Fruit fly (Drosophila melanogaster) S2 (cell line): ENCODE results near the gene Mical.

Source experiments
- CG8478 ChIP-seq: fragments of >200 bp; optimal IDR thresholded peaks from 2 replicates; lab custom pipeline; 2018
- CTCF ChIP-seq, 2 experiments: fragments of >200 bp; optimal IDR thresholded peaks; 2 replicates each; lab custom pipeline; 2018

Gene Mical

dm6 chr3R:10054278-10054975 is 11.7 kb upstream of the Mical start:
- TF ChIP-seq CG8478 (lab: Kevin White, UChicago) (no peak), CTCF (optimal IDR thresholded peaks at IDR 0.05; lab: Kevin White, UChicago) (no peak)

dm6 chr3R:10053559-10053958 is 10.9 kb upstream of the Mical start:
- TF ChIP-seq CTCF (optimal IDR thresholded peaks at IDR 0.05; lab: Kevin White, UChicago) (no peak), CG8478 (lab: Kevin White, UChicago) (no peak)

DNA sequence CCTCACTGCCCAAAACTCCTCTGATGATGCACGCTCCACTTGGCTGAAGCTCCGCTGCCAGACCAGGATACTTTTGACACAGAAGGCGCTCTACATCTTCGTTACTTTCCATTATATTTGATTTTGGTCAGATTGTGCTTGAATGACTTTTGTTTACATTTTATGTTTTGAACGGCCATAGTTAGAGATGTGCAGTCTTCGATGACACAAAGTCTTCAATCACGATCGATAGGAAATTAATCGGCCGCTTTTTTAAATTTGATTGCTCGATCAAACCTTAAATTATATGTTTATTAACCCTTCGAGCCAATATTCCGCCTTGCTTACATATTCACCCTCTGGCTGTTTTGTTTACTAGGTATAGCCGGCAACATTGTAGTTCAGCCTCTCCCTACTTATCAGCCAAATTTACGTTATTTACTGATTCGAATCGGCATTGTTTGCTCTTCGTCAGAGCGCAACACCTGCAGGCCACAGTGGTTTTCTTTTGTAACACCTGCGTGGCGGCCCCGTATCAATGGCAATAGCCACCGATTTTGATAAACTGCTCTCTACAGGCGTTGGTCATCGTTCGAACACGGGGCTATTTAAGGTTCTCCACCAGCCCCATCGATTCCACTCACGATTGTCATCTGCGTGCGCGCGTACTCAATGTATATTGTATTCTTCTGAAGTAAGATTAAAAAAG is 10.1 kb upstream of the Mical start, which contains the start of the genes Fancl and Npc2e:
Gene Fancl, minus strand, starts transcription at position 175 of the 688 bp plus-strand sequence.
Gene Npc2e, plus strand, starts transcription at position 638 of the 688 bp plus-strand sequence.
- no peak for TF ChIP-seq CTCF (optimal IDR thresholded peaks at IDR 0.05; lab: Kevin White, UChicago)
- TF ChIP-seq CG8478 (lab: Kevin White, UChicago), result no peak

dm6 chr3R:10048842-10049527 is 6.3 kb upstream of the Mical start, which contains the start of gene ohgt:
ohgt (plus strand) TSS chr3R:10049199.
- no peak for TF ChIP-seq CG8478 (lab: Kevin White, UChicago)

DNA sequence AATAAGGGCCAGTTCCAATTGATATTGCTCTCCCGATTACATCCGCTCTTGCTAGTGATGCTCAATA is 5.9 kb upstream of the Mical start, which contains the start of gene CG12811:
Gene CG12811, minus strand, starts transcription at position 23 of the 67 bp plus-strand sequence.
- TF ChIP-seq CG8478 (lab: Kevin White, UChicago), result no peak
- no peak for TF ChIP-seq CTCF (optimal IDR thresholded peaks at IDR 0.05; lab: Kevin White, UChicago)

dm6 chr3R:10048035-10048774 is 5.5 kb upstream of the Mical start:
- TF ChIP-seq CTCF (optimal IDR thresholded peaks at IDR 0.05; lab: Kevin White, UChicago) (no peak), CG8478 (lab: Kevin White, UChicago) (no peak)

dm6 chr3R:10045343-10045742 is 2.6 kb upstream of the Mical start, which contains the start of the genes CG11722 and mtTFB2:
CG11722 (minus strand) TSS chr3R:10045542.
mtTFB2 (plus strand) TSS chr3R:10045574.
- TF ChIP-seq CTCF (optimal IDR thresholded peaks at IDR 0.05; lab: Kevin White, UChicago) (no peak), CG8478 (lab: Kevin White, UChicago) (no peak)

DNA sequence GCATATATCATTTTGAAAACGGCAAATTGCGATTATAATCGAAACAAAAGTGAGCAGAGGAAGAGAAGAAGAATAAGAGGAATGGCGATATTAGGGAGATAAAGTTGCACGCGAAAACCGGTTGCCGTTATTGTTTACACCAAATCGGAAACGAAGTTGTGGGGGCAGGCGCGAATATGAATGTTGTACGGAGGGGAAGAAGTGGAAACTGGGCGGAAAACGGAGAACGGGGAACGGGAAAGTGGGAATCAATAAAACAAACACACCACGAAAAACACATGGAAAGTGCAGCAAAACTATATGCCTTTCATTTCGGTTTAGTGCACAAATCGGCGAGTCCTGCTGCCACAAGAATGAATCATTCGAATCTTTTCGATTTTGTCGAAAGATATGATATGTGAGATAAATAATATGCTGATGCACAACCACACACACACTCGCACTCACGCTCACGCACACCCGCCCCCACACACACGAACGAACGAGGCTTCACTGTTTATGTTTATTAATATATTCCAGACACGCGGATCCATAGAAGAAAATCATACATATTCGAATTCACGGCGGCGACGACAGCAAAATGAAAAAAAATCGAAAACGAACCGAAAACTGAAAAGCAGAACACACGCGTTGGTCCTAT is 551 bp downstream of the Mical start:
- TF ChIP-seq CTCF (optimal IDR thresholded peaks at IDR 0.05; lab: Kevin White, UChicago), result no peak
- no peak for TF ChIP-seq CG8478 (lab: Kevin White, UChicago)

DNA sequence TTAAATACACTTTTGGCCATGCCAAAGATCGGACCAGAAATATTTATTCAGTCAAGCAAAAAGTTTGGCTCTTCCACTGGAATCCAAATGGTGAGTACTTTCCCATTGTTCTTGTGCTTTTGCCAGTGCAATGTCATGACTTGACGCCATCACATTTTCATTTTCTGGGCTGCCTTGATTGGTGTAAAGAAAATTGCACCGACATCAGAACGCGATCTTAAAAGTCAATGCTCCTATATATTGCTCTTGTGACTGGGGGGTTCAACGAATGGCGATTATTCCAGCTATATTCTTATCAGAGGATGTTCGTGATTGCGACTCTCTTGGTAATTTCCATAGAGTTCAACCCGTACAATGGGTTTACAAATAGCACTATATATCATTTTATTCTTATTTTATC is 2.2 kb downstream of the Mical start:
- TF ChIP-seq CTCF (optimal IDR thresholded peaks at IDR 0.05; lab: Kevin White, UChicago) (no peak), CG8478 (lab: Kevin White, UChicago) (no peak)

DNA sequence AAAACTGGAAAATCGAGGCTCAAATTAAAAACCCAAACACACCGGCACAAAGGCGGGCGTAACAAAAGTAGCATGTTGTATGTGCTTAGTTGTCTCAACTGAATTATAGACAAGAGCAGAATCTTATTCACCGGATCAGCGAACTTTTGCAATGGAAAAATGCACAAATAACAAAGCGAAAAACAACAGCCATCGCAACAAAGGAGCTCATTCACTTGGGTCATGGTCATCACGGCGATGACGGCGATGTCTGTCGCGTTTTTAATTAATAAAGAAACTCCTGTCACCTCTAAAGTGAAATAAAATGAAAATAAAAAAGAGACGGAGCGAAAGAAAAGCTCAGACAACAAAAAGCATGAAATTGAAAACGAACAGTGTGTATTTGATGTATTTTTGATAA is 3.5 kb downstream of the Mical start:
- TF ChIP-seq CTCF (optimal IDR thresholded peaks at IDR 0.05; lab: Kevin White, UChicago), result no peak
- TF ChIP-seq CG8478 (lab: Kevin White, UChicago), result no peak

DNA sequence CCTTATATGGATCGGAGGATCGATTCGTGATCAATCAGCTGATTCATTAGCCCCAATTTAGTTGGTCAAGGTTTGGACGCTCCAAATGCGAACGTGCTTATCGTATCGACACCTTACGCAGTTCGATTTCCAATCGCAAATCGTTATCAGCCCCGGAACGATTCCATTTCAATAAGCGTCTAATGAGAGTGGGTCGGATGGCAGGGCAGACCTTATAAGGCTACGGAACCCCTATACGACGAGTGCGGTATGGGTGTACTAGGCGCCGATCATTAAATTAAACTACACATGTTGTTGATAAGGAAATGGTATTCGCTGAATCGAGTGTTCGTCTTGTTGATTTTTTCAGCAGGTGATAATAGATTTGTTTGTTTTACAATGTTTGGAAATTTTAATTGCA is 6.9 kb downstream of the Mical start:
- no peak for TF ChIP-seq CTCF (optimal IDR thresholded peaks at IDR 0.05; lab: Kevin White, UChicago)
- TF ChIP-seq CG8478 (lab: Kevin White, UChicago), result no peak

DNA sequence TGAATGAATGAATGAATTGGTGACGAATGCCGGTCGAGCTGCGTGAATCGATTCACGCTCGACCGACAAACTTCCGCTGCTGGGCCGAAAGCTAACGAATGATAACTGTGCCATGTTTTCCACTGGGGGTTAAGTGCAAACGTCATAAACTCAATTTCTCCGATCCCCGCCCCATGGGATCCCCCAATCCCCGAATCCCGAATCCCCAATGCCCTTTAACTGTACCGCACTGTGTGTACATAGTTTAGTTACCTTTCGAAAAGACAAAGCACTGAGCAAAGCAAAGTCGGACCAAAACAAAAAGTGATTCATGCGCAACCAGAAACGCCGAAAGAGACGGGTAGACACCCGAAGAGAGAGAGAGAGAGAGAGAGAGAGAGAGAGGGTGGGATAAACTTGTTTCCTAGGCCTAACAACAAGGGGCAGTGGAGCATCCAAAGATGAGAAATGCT is 7.7 kb downstream of the Mical start:
- TF ChIP-seq CTCF (optimal IDR thresholded peaks at IDR 0.05; lab: Kevin White, UChicago) (no peak), CG8478 (lab: Kevin White, UChicago) (no peak)

- TF ChIP-seq CTCF (optimal IDR thresholded peaks at IDR 0.05; lab: Kevin White, UChicago) (no peak), CG8478 (lab: Kevin White, UChicago) (no peak)
These were observed 9.6 kb downstream of the Mical start for dm6 chr3R:10032951-10033720.
